Fruit fly (Drosophila melanogaster) whole organism, embryonic: ENCODE measurements around the gene CG17010.

Source experiments
- Atf-2 ChIP-seq: fragments of 200-800 bp; sonication (Bioruptor generic); optimal IDR thresholded peaks from 2 replicates; lab custom pipeline; 2016; ENCODE audit warnings: missing biosample characterization, missing genetic modification characterization
- BEAF-32 ChIP-seq: fragments of 200-800 bp; sonication (Bioruptor generic); optimal IDR thresholded peaks from 3 replicates; lab custom pipeline; 2017; ENCODE audit warnings: missing biosample characterization, missing genetic modification characterization, mild to moderate bottlenecking, moderate library complexity, missing genetic modification reagents
- Blimp-1 ChIP-seq: fragments of 200-800 bp; sonication (Bioruptor generic); optimal IDR thresholded peaks from 3 replicates; lab custom pipeline; 2018; ENCODE audit warnings: missing biosample characterization, missing genetic modification characterization, mild to moderate bottlenecking, moderate library complexity, missing genetic modification reagents
- Bteb2 ChIP-seq: fragments of 200-800 bp; sonication (Bioruptor generic); optimal IDR thresholded peaks from 2 replicates; lab custom pipeline; 2016; ENCODE audit warnings: missing biosample characterization, missing genetic modification characterization
- CG10654 ChIP-seq: fragments of 200-800 bp; sonication (Bioruptor generic); optimal IDR thresholded peaks from 2 replicates; lab custom pipeline; 2016; ENCODE audit warnings: missing biosample characterization, missing genetic modification characterization
- CG12391 ChIP-seq: fragments of 200-800 bp; sonication (Bioruptor generic); optimal IDR thresholded peaks from 3 replicates; lab custom pipeline; 2018; ENCODE audit warnings: missing biosample characterization, mild to moderate bottlenecking, missing genetic modification characterization, moderate library complexity
- CG14441 ChIP-seq: fragments of 200-800 bp; sonication (Bioruptor generic); IDR thresholded peaks from 2 replicates; pipeline ENCODE4 v1.3.6; 2022; ENCODE audit warnings: missing biosample characterization, missing genetic modification characterization
- CG14667 ChIP-seq: fragments of 200-800 bp; sonication (Bioruptor generic); IDR thresholded peaks from 2 replicates; pipeline ENCODE4 v1.3.6; 2022; ENCODE audit warnings: missing biosample characterization, missing genetic modification characterization
- CG17385 ChIP-seq: fragments of 200-800 bp; sonication (Bioruptor generic); optimal IDR thresholded peaks from 3 replicates; lab custom pipeline; 2018; ENCODE audit warnings: missing biosample characterization, mild to moderate bottlenecking, missing genetic modification characterization
- CG17568 ChIP-seq: fragments of 200-800 bp; sonication (Bioruptor generic); optimal IDR thresholded peaks from 2 replicates; lab custom pipeline; 2018; ENCODE audit warnings: missing biosample characterization, mild to moderate bottlenecking, missing genetic modification characterization, moderate library complexity
- CG2116 ChIP-seq: fragments of 200-800 bp; sonication (Bioruptor generic); optimal IDR thresholded peaks from 3 replicates; lab custom pipeline; 2018; ENCODE audit warnings: missing biosample characterization, mild to moderate bottlenecking, missing genetic modification characterization
- CG30020 ChIP-seq: fragments of 200-800 bp; optimal IDR thresholded peaks from 2 replicates; lab custom pipeline; 2019; ENCODE audit warnings: missing biosample characterization, mild to moderate bottlenecking, missing genetic modification characterization, moderate library complexity
- CG31441 ChIP-seq: fragments of 200-800 bp; sonication (Bioruptor generic); IDR thresholded peaks from 2 replicates; pipeline ENCODE4 v1.3.6; 2022; ENCODE audit warnings: missing biosample characterization, missing genetic modification characterization
- CG4360 ChIP-seq: fragments of 200-800 bp; sonication (Bioruptor generic); IDR thresholded peaks from 2 replicates; pipeline ENCODE4 v1.3.6; 2022; ENCODE audit warnings: missing biosample characterization, missing genetic modification characterization
- CG43689 ChIP-seq: fragments of 200-800 bp; sonication (Bioruptor generic); IDR thresholded peaks from 2 replicates; pipeline ENCODE4 v1.3.6; 2022; ENCODE audit warnings: missing biosample characterization, missing genetic modification characterization
- CG4730 ChIP-seq: fragments of 200-800 bp; sonication (Bioruptor generic); IDR thresholded peaks from 2 replicates; pipeline ENCODE4 v1.3.6; 2022; ENCODE audit warnings: missing biosample characterization, missing genetic modification characterization
- CG6175 ChIP-seq: fragments of 200-800 bp; sonication (Bioruptor generic); IDR thresholded peaks from 3 replicates; pipeline ENCODE4 v1.3.6; 2022; ENCODE audit warnings: missing biosample characterization, missing genetic modification characterization
- CG6854 ChIP-seq: fragments of 200-800 bp; sonication (Bioruptor generic); optimal IDR thresholded peaks from 3 replicates; lab custom pipeline; 2017; ENCODE audit warnings: missing biosample characterization, mild to moderate bottlenecking, missing genetic modification characterization
- CG8089 ChIP-seq: fragments of 200-800 bp; sonication (Bioruptor generic); optimal IDR thresholded peaks from 3 replicates; lab custom pipeline; 2016; ENCODE audit warnings: missing biosample characterization, missing genetic modification characterization
- CG8359 ChIP-seq: fragments of 200-800 bp; sonication (Bioruptor generic); optimal IDR thresholded peaks from 2 replicates; lab custom pipeline; 2017; ENCODE audit warnings: missing biosample characterization, mild to moderate bottlenecking, missing genetic modification characterization, borderline replicate concordance
- CG9797 ChIP-seq: fragments of 200-800 bp; sonication (Bioruptor generic); optimal IDR thresholded peaks from 3 replicates; lab custom pipeline; 2018; ENCODE audit warnings: missing biosample characterization, mild to moderate bottlenecking, missing genetic modification characterization
- Dref ChIP-seq: fragments of 200-800 bp; sonication (Bioruptor generic); IDR thresholded peaks from 2 replicates; pipeline ENCODE4 v1.3.6; 2022; ENCODE audit warnings: missing biosample characterization, missing genetic modification characterization
- Drgx ChIP-seq: fragments of 200-800 bp; sonication (Bioruptor generic); IDR thresholded peaks from 2 replicates; pipeline ENCODE4 v1.3.6; 2022; ENCODE audit warnings: missing biosample characterization, missing genetic modification characterization
- HLH4C ChIP-seq: fragments of 200-800 bp; sonication (Bioruptor generic); IDR thresholded peaks from 3 replicates; pipeline ENCODE4 v1.3.6; 2022; ENCODE audit warnings: missing biosample characterization, missing genetic modification characterization; ENCODE audit not compliant: partially characterized antibody
- MTF-1 ChIP-seq: fragments of 200-800 bp; sonication (Bioruptor generic); optimal IDR thresholded peaks from 2 replicates; lab custom pipeline; 2018; ENCODE audit warnings: missing biosample characterization, mild to moderate bottlenecking, missing genetic modification characterization, borderline replicate concordance
- Tbp ChIP-seq: fragments of >200 bp; optimal IDR thresholded peaks from 2 replicates; lab custom pipeline; 2018; ENCODE audit warnings: missing biosample characterization, missing genetic modification characterization
- ara ChIP-seq: fragments of 200-800 bp; sonication (Bioruptor generic); IDR thresholded peaks from 2 replicates; pipeline ENCODE4 v1.3.6; 2022; ENCODE audit warnings: missing biosample characterization, missing genetic modification characterization
- ash1 ChIP-seq: fragments of 200-800 bp; sonication (Bioruptor generic); optimal IDR thresholded peaks from 2 replicates; lab custom pipeline; 2018; ENCODE audit warnings: missing biosample characterization, mild to moderate bottlenecking, missing genetic modification characterization
- bigmax ChIP-seq: fragments of 200-800 bp; sonication (Bioruptor generic); optimal IDR thresholded peaks from 2 replicates; lab custom pipeline; 2018; ENCODE audit warnings: missing biosample characterization, mild to moderate bottlenecking, missing genetic modification characterization
- br ChIP-seq: fragments of >200 bp; optimal IDR thresholded peaks from 2 replicates; lab custom pipeline; 2017
- crp ChIP-seq, 2 experiments: fragments of 200-800 bp; sonication (Bioruptor generic); optimal IDR thresholded peaks; 2 replicates in 1 of 2; 3 replicates in 1 of 2; lab custom pipeline; 2017; ENCODE audit warnings: missing biosample characterization in 2 of 2, missing genetic modification characterization in 2 of 2, mild to moderate bottlenecking in 1 of 2, moderate library complexity in 1 of 2
- eyg ChIP-seq: fragments of 200-800 bp; sonication (Bioruptor generic); optimal IDR thresholded peaks from 3 replicates; lab custom pipeline; 2016; ENCODE audit warnings: missing biosample characterization, missing genetic modification characterization
- gt ChIP-seq: fragments of 200-800 bp; sonication (Bioruptor generic); IDR thresholded peaks from 2 replicates; pipeline ENCODE4 v1.3.6; 2022; ENCODE audit warnings: missing biosample characterization, missing genetic modification characterization
- ham ChIP-seq: fragments of 200-800 bp; sonication (Bioruptor generic); IDR thresholded peaks from 2 replicates; pipeline ENCODE4 v1.3.6; 2022; ENCODE audit warnings: missing biosample characterization, missing genetic modification characterization
- her ChIP-seq: fragments of 200-800 bp; sonication (Bioruptor generic); optimal IDR thresholded peaks from 2 replicates; lab custom pipeline; 2016; ENCODE audit warnings: missing biosample characterization, missing genetic modification characterization
- jigr1 ChIP-seq: fragments of 200-800 bp; sonication (Bioruptor generic); IDR thresholded peaks from 3 replicates; pipeline ENCODE4 v1.3.6; 2022; ENCODE audit warnings: missing biosample characterization, missing genetic modification characterization
- ken ChIP-seq: fragments of 200-800 bp; sonication (Bioruptor generic); IDR thresholded peaks from 3 replicates; pipeline ENCODE4 v1.3.6; 2022; ENCODE audit warnings: missing biosample characterization, missing genetic modification characterization
- mld ChIP-seq: fragments of 200-800 bp; sonication (Bioruptor generic); IDR thresholded peaks from 3 replicates; pipeline ENCODE4 v1.3.6; 2022; ENCODE audit warnings: missing biosample characterization, missing genetic modification characterization; ENCODE audit not compliant: partially characterized antibody
- nom ChIP-seq: fragments of 200-800 bp; sonication (Bioruptor generic); optimal IDR thresholded peaks from 2 replicates; lab custom pipeline; 2017; ENCODE audit warnings: missing biosample characterization, missing genetic modification characterization, mild to moderate bottlenecking, moderate library complexity, missing genetic modification reagents
- org-1 ChIP-seq: fragments of 200-800 bp; sonication (Bioruptor generic); optimal IDR thresholded peaks from 2 replicates; lab custom pipeline; 2017; ENCODE audit warnings: missing biosample characterization, missing genetic modification characterization
- otp ChIP-seq: fragments of 200-800 bp; sonication (Bioruptor generic); IDR thresholded peaks from 3 replicates; pipeline ENCODE4, ENCODE4 v1.3.6; 2022; ENCODE audit warnings: missing biosample characterization, missing genetic modification characterization
- pb ChIP-seq: fragments of 200-800 bp; sonication (Bioruptor generic); optimal IDR thresholded peaks from 3 replicates; lab custom pipeline; 2016; ENCODE audit warnings: missing biosample characterization, missing genetic modification characterization
- peb ChIP-seq: fragments of 200-800 bp; sonication (Bioruptor generic); IDR thresholded peaks from 2 replicates; pipeline ENCODE4 v1.3.6; 2022; ENCODE audit warnings: missing biosample characterization, missing genetic modification characterization
- psq ChIP-seq: fragments of 200-800 bp; sonication (Bioruptor generic); optimal IDR thresholded peaks from 2 replicates; lab custom pipeline; 2017; ENCODE audit warnings: missing biosample characterization, missing genetic modification characterization
- schlank ChIP-seq: fragments of 200-800 bp; sonication (Bioruptor generic); optimal IDR thresholded peaks from 2 replicates; lab custom pipeline; 2018; ENCODE audit warnings: missing biosample characterization, mild to moderate bottlenecking, missing genetic modification characterization
- seq ChIP-seq: fragments of 200-800 bp; sonication (Bioruptor generic); IDR thresholded peaks from 2 replicates; pipeline ENCODE4 v1.3.6; 2022; ENCODE audit warnings: missing biosample characterization, missing genetic modification characterization
- sna ChIP-seq: fragments of 200-800 bp; sonication (Bioruptor generic); IDR thresholded peaks from 2 replicates; pipeline ENCODE4 v1.3.6; 2022; ENCODE audit warnings: missing biosample characterization, missing genetic modification characterization; ENCODE audit not compliant: partially characterized antibody
- so ChIP-seq: fragments of 200-800 bp; sonication (Bioruptor generic); IDR thresholded peaks from 3 replicates; pipeline ENCODE4 v1.3.6; 2022; ENCODE audit warnings: missing biosample characterization, missing genetic modification characterization
- sqz ChIP-seq: fragments of 200-800 bp; sonication (Bioruptor generic); optimal IDR thresholded peaks from 3 replicates; lab custom pipeline; 2018; ENCODE audit warnings: missing biosample characterization, mild to moderate bottlenecking, missing genetic modification characterization
- stc ChIP-seq: fragments of 200-800 bp; sonication (Bioruptor generic); IDR thresholded peaks from 2 replicates; pipeline ENCODE4 v1.3.6; 2022; ENCODE audit warnings: missing biosample characterization, missing genetic modification characterization
- sug ChIP-seq: fragments of 200-800 bp; optimal IDR thresholded peaks from 2 replicates; lab custom pipeline; 2019; ENCODE audit warnings: missing biosample characterization, mild to moderate bottlenecking, missing genetic modification characterization, moderate library complexity
- unc-4 ChIP-seq: fragments of 200-800 bp; sonication (Bioruptor generic); IDR thresholded peaks from 2 replicates; pipeline ENCODE4 v1.3.6; 2022; ENCODE audit warnings: missing biosample characterization, missing genetic modification characterization; ENCODE audit not compliant: partially characterized antibody

Gene CG17010

DNA sequence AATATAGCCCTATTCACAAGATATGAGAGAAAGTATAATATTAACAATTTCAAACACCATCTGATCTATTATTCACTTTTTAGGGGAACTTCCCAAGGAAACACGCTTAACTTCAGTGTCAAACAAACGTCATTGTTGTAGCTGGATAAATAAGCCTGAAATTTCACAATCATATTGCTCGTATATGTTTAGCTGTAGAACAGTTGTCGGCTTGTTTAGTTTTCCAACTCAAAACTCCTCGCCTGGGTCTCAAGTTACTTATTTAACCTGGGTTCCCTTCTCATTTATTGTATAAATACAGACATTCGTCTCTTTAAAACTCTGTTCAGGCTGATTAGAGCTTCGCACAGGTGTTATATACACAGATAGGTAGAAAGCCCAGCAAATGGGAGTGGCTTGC is 16.2 kb downstream of the CG17010 start (continued):
- TF ChIP-seq CG10654 (GFP tag; lab: Kevin White, UChicago) (no peak), ham (GFP tag; lab: Robert Waterston, UW) (no peak), so (GFP tag; lab: Robert Waterston, UW) (0 out of 3 replicates have a peak, but pooled peaks have one; percentile 22), MTF-1 (GFP tag; lab: Kevin White, UChicago) (no peak), nom (GFP tag; lab: Kevin White, UChicago) (no peak), pb (no peak), org-1 (GFP tag; lab: Kevin White, UChicago) (peak; percentile 7), CG9797 (no peak), CG8089 (GFP tag; lab: Kevin White, UChicago) (peak; percentile 9), sug (tag; lab: Kevin White, UChicago) (no peak), eyg (GFP tag; lab: Kevin White, UChicago) (no peak), Blimp-1 (peak; percentile 39), ara (GFP tag; lab: Robert Waterston, UW) (no peak), ash1 (GFP tag; lab: Kevin White, UChicago) (no peak), CG4360 (GFP tag; lab: Robert Waterston, UW) (no peak), seq (GFP tag; lab: Robert Waterston, UW) (peak; percentile 51; the same call in 1 of the 2 replicates), Atf-2 (peak; percentile 8), CG8359 (GFP tag; lab: Kevin White, UChicago) (no peak), stc (no peak; the same call in 1 of the 2 replicates), CG14667 (GFP tag; lab: Robert Waterston, UW) (no peak), CG17385 (peak; percentile 13), CG31441 (GFP tag; lab: Robert Waterston, UW) (no peak), CG12391 (peak; percentile 2), CG17568 (peak; percentile 59), jigr1 (GFP tag; lab: Robert Waterston, UW) (no peak), CG43689 (no peak), Dref (no peak), br (lab: Kevin White, UChicago) (no peak), mld (GFP tag; lab: Robert Waterston, UW) (no peak), peb (GFP tag; lab: Robert Waterston, UW) (no peak), BEAF-32 (no peak), HLH4C (no peak), otp (peak; percentile 58; the same call in 1 of the 3 replicates), psq (GFP tag; lab: Kevin White, UChicago) (no peak), CG30020 (tag; lab: Kevin White, UChicago) (no peak), Drgx (GFP tag; lab: Robert Waterston, UW) (no peak), her (peak; percentile 37), sna (GFP tag; lab: Robert Waterston, UW) (no peak), gt (GFP tag; lab: Robert Waterston, UW) (no peak), sqz (GFP tag; lab: Kevin White, UChicago) (no peak), CG6854 (peak; percentile 39), unc-4 (GFP tag; lab: Robert Waterston, UW) (no peak), bigmax (GFP tag; lab: Kevin White, UChicago) (no peak), CG14441 (no peak), ken (GFP tag; lab: Robert Waterston, UW) (no peak), Bteb2 (GFP tag; lab: Kevin White, UChicago) (peak; percentile 11), schlank (peak; percentile 34), crp (GFP tag; optimal IDR thresholded peaks at IDR 0.05; lab: Kevin White, UChicago) (no peak), Tbp (GFP tag; lab: Kevin White, UChicago) (no peak), CG2116 (GFP tag; lab: Kevin White, UChicago) (no peak), CG6175 (GFP tag; lab: Robert Waterston, UW) (no peak), CG4730 (GFP tag; lab: Robert Waterston, UW) (no peak)
